In genomic region chrIV:7400502-7401118, ce11 we compare ENCODE assay signal across 4 worm cellular contexts.
TF ChIP-seq lines count a peak whose summit lies in the region.

No protein-coding gene starts in this region.

TF ChIP-seq in whole organism, L1 larva, 84 proteins besides CTCF, POLR2A, EP300 and RAD21 (continued from another document and continues in another):
- no peak for TF ChIP-seq mab-9 (GFP tag; IDR thresholded peaks at IDR 0.05; lab: Robert Waterston, UW)
- TF ChIP-seq skn-1 (tag; optimal IDR thresholded peaks at IDR 0.05; lab: Kevin White, UChicago), result peak; percentile 33
- TF ChIP-seq tbx-2 (tag; optimal IDR thresholded peaks at IDR 0.05; lab: Kevin White, UChicago), result no peak
- no peak for TF ChIP-seq nhr-85 (tag; lab: Kevin White, UChicago)
- TF ChIP-seq isw-1 (GFP tag; IDR thresholded peaks at IDR 0.05; lab: Robert Waterston, UW), result no peak
- peak; percentile 81 for TF ChIP-seq lin-14 (GFP tag; optimal IDR thresholded peaks at IDR 0.05; lab: Kevin White, UChicago)
- peak; percentile 31 for TF ChIP-seq unc-130 (tag; optimal IDR thresholded peaks at IDR 0.05; lab: Kevin White, UChicago)
- no peak for TF ChIP-seq grh-1 (GFP tag; IDR thresholded peaks at IDR 0.05; lab: Robert Waterston, UW)
- TF ChIP-seq egl-13 (tag; optimal IDR thresholded peaks at IDR 0.05; lab: Kevin White, UChicago), result no peak
- TF ChIP-seq nhr-77 (tag; optimal IDR thresholded peaks at IDR 0.05; lab: Kevin White, UChicago), result no peak
- TF ChIP-seq ces-1 (GFP tag; optimal IDR thresholded peaks at IDR 0.05; lab: Kevin White, UChicago), result no peak
- no peak for TF ChIP-seq elt-2 (tag; optimal IDR thresholded peaks at IDR 0.05; lab: Kevin White, UChicago)
- no peak for TF ChIP-seq ceh-8 (GFP tag; optimal IDR thresholded peaks at IDR 0.05; lab: Kevin White, UChicago)
- TF ChIP-seq fkh-4 (tag; optimal IDR thresholded peaks at IDR 0.05; lab: Kevin White, UChicago; ENCODE audit: borderline replicate concordance), result no peak
- no peak for TF ChIP-seq lir-3 (tag; optimal IDR thresholded peaks at IDR 0.05; lab: Kevin White, UChicago; ENCODE audit: poor library complexity)
- TF ChIP-seq jun-1 (tag; optimal IDR thresholded peaks at IDR 0.05; lab: Kevin White, UChicago), result no peak
- no peak for TF ChIP-seq zip-4 (GFP tag; optimal IDR thresholded peaks at IDR 0.05; lab: Kevin White, UChicago)
- TF ChIP-seq nhr-237 (tag; optimal IDR thresholded peaks at IDR 0.05; lab: Kevin White, UChicago), result no peak
- no peak for TF ChIP-seq sup-37 (GFP tag; optimal IDR thresholded peaks at IDR 0.05; lab: Kevin White, UChicago)
- TF ChIP-seq lsy-2 (tag; optimal IDR thresholded peaks at IDR 0.05; lab: Kevin White, UChicago), result peak in 1 of 2 experiments; percentile 14
- TF ChIP-seq unc-98 (GFP tag; IDR thresholded peaks at IDR 0.05; lab: Robert Waterston, UW), result no peak
- TF ChIP-seq ztf-4 (tag; optimal IDR thresholded peaks at IDR 0.05; lab: Kevin White, UChicago), result no peak
- TF ChIP-seq pax-3 (tag; optimal IDR thresholded peaks at IDR 0.05; lab: Kevin White, UChicago), result no peak
- peak; percentile 24 for TF ChIP-seq nhr-20 (tag; optimal IDR thresholded peaks at IDR 0.05; lab: Kevin White, UChicago)
- TF ChIP-seq nhr-76 (tag; optimal IDR thresholded peaks at IDR 0.05; lab: Kevin White, UChicago), result no peak
- TF ChIP-seq rnt-1 (tag; optimal IDR thresholded peaks at IDR 0.05; lab: Kevin White, UChicago), result peak; percentile 35
- no peak for TF ChIP-seq lin-15B (tag; optimal IDR thresholded peaks at IDR 0.05; lab: Kevin White, UChicago)
- TF ChIP-seq unc-62 (GFP tag; optimal IDR thresholded peaks at IDR 0.05; lab: Kevin White, UChicago), result no peak
- TF ChIP-seq C04F5.9 (tag; optimal IDR thresholded peaks at IDR 0.05; lab: Kevin White, UChicago), result no peak
- no peak for TF ChIP-seq ceh-88 (GFP tag; IDR thresholded peaks at IDR 0.05; lab: Robert Waterston, UW)
- TF ChIP-seq unc-86 (tag; optimal IDR thresholded peaks at IDR 0.05; lab: Kevin White, UChicago), result peak; percentile 40
- no peak for TF ChIP-seq nhr-12 (tag; optimal IDR thresholded peaks at IDR 0.05; lab: Kevin White, UChicago)
- TF ChIP-seq snu-23 (GFP tag; optimal IDR thresholded peaks at IDR 0.05; lab: Kevin White, UChicago), result peak; percentile 20
- TF ChIP-seq sptf-1 (tag; optimal IDR thresholded peaks at IDR 0.05; lab: Kevin White, UChicago), result no peak
- no peak for TF ChIP-seq unc-30 (tag; optimal IDR thresholded peaks at IDR 0.05; lab: Kevin White, UChicago)

TF ChIP-seq in whole organism, L2 larva, 48 proteins besides CTCF, POLR2A, EP300 and RAD21 (continued from another document):
- no peak for TF ChIP-seq skn-1 (tag; optimal IDR thresholded peaks at IDR 0.05; lab: Kevin White, UChicago)
- TF ChIP-seq unc-39 (tag; optimal IDR thresholded peaks at IDR 0.05; lab: Kevin White, UChicago), result no peak
- TF ChIP-seq ceh-82 (tag; optimal IDR thresholded peaks at IDR 0.05; lab: Kevin White, UChicago), result no peak
- no peak for TF ChIP-seq ceh-16 (tag; optimal IDR thresholded peaks at IDR 0.05; lab: Kevin White, UChicago)
- TF ChIP-seq nhr-10 (tag; optimal IDR thresholded peaks at IDR 0.05; lab: Kevin White, UChicago), result no peak
- TF ChIP-seq ZK546.5 (tag; optimal IDR thresholded peaks at IDR 0.05; lab: Kevin White, UChicago), result no peak
- no peak for TF ChIP-seq blmp-1 (tag; optimal IDR thresholded peaks at IDR 0.05; lab: Kevin White, UChicago; ENCODE audit: insufficient read depth)
- peak in 1 of 2 experiments; percentile 17 for TF ChIP-seq lsy-2 (tag; optimal IDR thresholded peaks at IDR 0.05; lab: Kevin White, UChicago)
- TF ChIP-seq nhr-77 (tag; optimal IDR thresholded peaks at IDR 0.05; lab: Kevin White, UChicago), result no peak
- no peak for TF ChIP-seq nhr-237 (tag; optimal IDR thresholded peaks at IDR 0.05; lab: Kevin White, UChicago)
- no peak for TF ChIP-seq nhr-11 (tag; optimal IDR thresholded peaks at IDR 0.05; lab: Kevin White, UChicago)
- TF ChIP-seq F13H6.1 (tag; optimal IDR thresholded peaks at IDR 0.05; lab: Kevin White, UChicago), result peak; percentile 55
- no peak for TF ChIP-seq nhr-12 (tag; optimal IDR thresholded peaks at IDR 0.05; lab: Kevin White, UChicago)
- no peak for TF ChIP-seq gmeb-1 (tag; optimal IDR thresholded peaks at IDR 0.05; lab: Kevin White, UChicago)
- no peak for TF ChIP-seq sma-3 (GFP tag; optimal IDR thresholded peaks at IDR 0.05; lab: Kevin White, UChicago)
- TF ChIP-seq peb-1 (tag; optimal IDR thresholded peaks at IDR 0.05; lab: Kevin White, UChicago), result no peak
- no peak for TF ChIP-seq R02D3.7 (tag; optimal IDR thresholded peaks at IDR 0.05; lab: Kevin White, UChicago)
- no peak for TF ChIP-seq ztf-1 (GFP tag; conservative IDR thresholded peaks at IDR 0.05; lab: Robert Waterston, UW)
- TF ChIP-seq sma-9 (GFP tag; optimal IDR thresholded peaks at IDR 0.05; lab: Kevin White, UChicago), result peak; percentile 59
- TF ChIP-seq sma-9 (tag; optimal IDR thresholded peaks at IDR 0.05; lab: Kevin White, UChicago), result no peak
- TF ChIP-seq Y55F3AM.14 (GFP tag; optimal IDR thresholded peaks at IDR 0.05; lab: Kevin White, UChicago), result no peak
- TF ChIP-seq nhr-23 (tag; optimal IDR thresholded peaks at IDR 0.05; lab: Kevin White, UChicago), result no peak
- TF ChIP-seq aly-2 (tag; optimal IDR thresholded peaks at IDR 0.05; lab: Kevin White, UChicago), result no peak

TF ChIP-seq in whole organism, L3 larva, 47 proteins besides CTCF, POLR2A, EP300 and RAD21 (continued from another document):
- TF ChIP-seq nhr-25 (tag; optimal IDR thresholded peaks at IDR 0.05; lab: Kevin White, UChicago), result no peak
- TF ChIP-seq hmg-11 (tag; optimal IDR thresholded peaks at IDR 0.05; lab: Kevin White, UChicago), result peak; percentile 67
- TF ChIP-seq ceh-28 (tag; optimal IDR thresholded peaks at IDR 0.05; lab: Kevin White, UChicago), result no peak

TF ChIP-seq in whole organism, L4 larva, 104 proteins besides CTCF, POLR2A, EP300 and RAD21 (continued from another document):
- TF ChIP-seq hif-1 (tag; optimal IDR thresholded peaks at IDR 0.05; lab: Kevin White, UChicago), result peak in 1 of 2 experiments; percentile 25
- no peak for TF ChIP-seq sdz-12 (GFP tag; optimal IDR thresholded peaks at IDR 0.05; lab: Kevin White, UChicago)
- TF ChIP-seq dmd-8 (GFP tag; IDR thresholded peaks at IDR 0.05; lab: Robert Waterston, UW), result no peak
- no peak for TF ChIP-seq T20F7.1 (GFP tag; optimal IDR thresholded peaks at IDR 0.05; lab: Kevin White, UChicago)
- peak; percentile 5 for TF ChIP-seq rbr-2 (tag; optimal IDR thresholded peaks at IDR 0.05; lab: Kevin White, UChicago)
- TF ChIP-seq gei-8 (GFP tag; optimal IDR thresholded peaks at IDR 0.05; lab: Kevin White, UChicago), result no peak
- TF ChIP-seq set-16 (GFP tag; IDR thresholded peaks at IDR 0.05; lab: Robert Waterston, UW), result no peak
- no peak for TF ChIP-seq ceh-32 (tag; optimal IDR thresholded peaks at IDR 0.05; lab: Kevin White, UChicago; ENCODE audit: poor library complexity)
- TF ChIP-seq nhr-111 (GFP tag; optimal IDR thresholded peaks at IDR 0.05; lab: Kevin White, UChicago), result no peak
- peak; percentile 2 for TF ChIP-seq hlh-30 (tag; optimal IDR thresholded peaks at IDR 0.05; lab: Kevin White, UChicago; ENCODE audit: insufficient read depth)
- TF ChIP-seq snpc-4 (tag; optimal IDR thresholded peaks at IDR 0.05; lab: Kevin White, UChicago), result no peak
- no peak for TF ChIP-seq unc-130 (GFP tag; optimal IDR thresholded peaks at IDR 0.05; lab: Kevin White, UChicago)
- TF ChIP-seq ama-1 (optimal IDR thresholded peaks at IDR 0.05; lab: Kevin White, UChicago), result no peak
- no peak for TF ChIP-seq unc-39 (tag; optimal IDR thresholded peaks at IDR 0.05; lab: Kevin White, UChicago)
- TF ChIP-seq unc-62 (GFP tag; optimal IDR thresholded peaks at IDR 0.05 in 1 of 2; lab: Kevin White, UChicago), result peak in 1 of 2 experiments; percentile 76
- TF ChIP-seq unc-62 (tag; optimal IDR thresholded peaks at IDR 0.05; lab: Kevin White, UChicago), result no peak
- TF ChIP-seq aha-1 (tag; lab: Kevin White, UChicago), result peak; percentile 41
- no peak for TF ChIP-seq ceh-44 (GFP tag; IDR thresholded peaks at IDR 0.05; lab: Robert Waterston, UW)
